Fruit fly (Drosophila melanogaster): ENCODE results near the gene ds.

ds gene

DNA sequence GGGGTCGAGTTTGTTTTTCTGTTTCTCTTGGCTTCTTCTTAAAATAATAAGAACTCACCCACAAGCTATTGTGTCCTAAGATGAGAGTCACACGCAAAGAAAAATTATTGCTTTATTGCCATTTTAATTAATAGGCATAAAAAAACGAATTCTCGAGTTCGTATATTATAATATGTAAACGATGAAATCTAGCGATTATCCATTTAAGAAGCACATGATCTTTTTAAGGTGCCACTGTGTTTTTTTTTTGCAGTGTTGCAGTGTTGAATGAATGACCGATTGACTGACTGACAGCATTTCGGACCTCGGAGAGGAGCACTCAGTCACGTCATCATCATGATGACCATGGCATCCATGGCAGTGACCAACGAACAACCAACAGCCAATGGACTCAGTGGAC lies 39.9 kb downstream of the ds start (continued):
- TF ChIP-seq Hr4 (GFP tag; optimal IDR thresholded peaks at IDR 0.05) (peak; percentile 37), fkh (GFP tag; optimal IDR thresholded peaks at IDR 0.05) (no peak), CG6276 (GFP tag; optimal IDR thresholded peaks at IDR 0.05) (no peak), CG9139 (GFP tag; optimal IDR thresholded peaks at IDR 0.05) (no peak), Smox (GFP tag; optimal IDR thresholded peaks at IDR 0.05) (peak; percentile 78), achi (GFP tag; optimal IDR thresholded peaks at IDR 0.05) (peak; percentile 70), Ets96B (tag; optimal IDR thresholded peaks at IDR 0.05) (peak; percentile 12), lz (GFP tag; optimal IDR thresholded peaks at IDR 0.05) (peak; percentile 73), spab (GFP tag; optimal IDR thresholded peaks at IDR 0.05) (peak; percentile 47), CG3919 (GFP tag; optimal IDR thresholded peaks at IDR 0.05) (peak; percentile 74), Sox14 (GFP tag; optimal IDR thresholded peaks at IDR 0.05) (peak; percentile 66), CG10631 (GFP tag; optimal IDR thresholded peaks at IDR 0.05) (peak; percentile 55), CG6854 (GFP tag; optimal IDR thresholded peaks at IDR 0.05) (no peak), CG10669 (GFP tag; optimal IDR thresholded peaks at IDR 0.05) (peak; percentile 48), CG7368 (GFP tag; optimal IDR thresholded peaks at IDR 0.05) (peak; percentile 32)

- TF ChIP-seq fd59A (GFP tag; optimal IDR thresholded peaks at IDR 0.05) (no peak), dsx (GFP tag; optimal IDR thresholded peaks at IDR 0.05; ENCODE audit: poor library complexity, severe bottlenecking) (peak; percentile 95), CG15336 (GFP tag; IDR thresholded peaks at IDR 0.05) (peak; percentile 32; the same call in 1 of the 2 replicates), Hr4 (GFP tag; optimal IDR thresholded peaks at IDR 0.05) (peak; percentile 14), CG32006 (GFP tag; optimal IDR thresholded peaks at IDR 0.05) (peak; percentile 39), salr (GFP tag; optimal IDR thresholded peaks at IDR 0.05) (no peak), Eip78C (GFP tag) (peak; percentile 50), svp (GFP tag) (peak; percentile 7)
These were observed 42.5 kb downstream of the ds start for dm6 chr2L:672301-672700.

dm6 chr2L:670771-671170 lies 44.0 kb downstream of the ds start:
- TF ChIP-seq ss (GFP tag; optimal IDR thresholded peaks at IDR 0.05) (peak; percentile 93), CG6163 (GFP tag; IDR thresholded peaks at IDR 0.05) (peak; percentile 90), CG31627 (GFP tag; optimal IDR thresholded peaks at IDR 0.05) (peak; percentile 84), CG9139 (GFP tag; optimal IDR thresholded peaks at IDR 0.05) (peak; percentile 89), Sox102F (GFP tag; optimal IDR thresholded peaks at IDR 0.05) (peak; percentile 82), spab (GFP tag; optimal IDR thresholded peaks at IDR 0.05) (peak; percentile 94), Met (GFP tag; optimal IDR thresholded peaks at IDR 0.05) (peak; percentile 86), salr (GFP tag; optimal IDR thresholded peaks at IDR 0.05) (peak; percentile 62 to 91), eg (GFP tag; IDR thresholded peaks at IDR 0.05) (no peak), CG10631 (GFP tag; optimal IDR thresholded peaks at IDR 0.05) (peak; percentile 91), svp (GFP tag) (peak; percentile 93), dsx (GFP tag; optimal IDR thresholded peaks at IDR 0.05; ENCODE audit: poor library complexity, severe bottlenecking) (peak; percentile 91), OdsH (GFP tag; optimal IDR thresholded peaks at IDR 0.05) (peak; percentile 84), CG3032 (tag; optimal IDR thresholded peaks at IDR 0.05) (peak; percentile 95), CG16779 (tag; optimal IDR thresholded peaks at IDR 0.05) (peak; percentile 67), CG34406 (GFP tag; optimal IDR thresholded peaks at IDR 0.05) (peak; percentile 76), CG3919 (GFP tag; optimal IDR thresholded peaks at IDR 0.05) (peak; percentile 91), Lpt (GFP tag; optimal IDR thresholded peaks at IDR 0.05) (peak; percentile 27), CG8119 (GFP tag; IDR thresholded peaks at IDR 0.05) (peak; percentile 54; the same call in 1 of the 3 replicates), Blimp-1 (GFP tag; optimal IDR thresholded peaks at IDR 0.05) (peak; percentile 56), vri (GFP tag; optimal IDR thresholded peaks at IDR 0.05) (peak; percentile 85), pdm3 (GFP tag; optimal IDR thresholded peaks at IDR 0.05) (peak; percentile 82), Ets96B (tag; optimal IDR thresholded peaks at IDR 0.05) (peak; percentile 96), topi (GFP tag; optimal IDR thresholded peaks at IDR 0.05) (peak; percentile 90), fd85E (GFP tag; optimal IDR thresholded peaks at IDR 0.05) (no peak), cyc (GFP tag; optimal IDR thresholded peaks at IDR 0.05) (peak; percentile 89), lz (GFP tag; optimal IDR thresholded peaks at IDR 0.05) (peak; percentile 84), dac (GFP tag; optimal IDR thresholded peaks at IDR 0.05) (no peak), CG4318 (GFP tag; optimal IDR thresholded peaks at IDR 0.05) (no peak), Eip93F (GFP tag; optimal IDR thresholded peaks at IDR 0.05) (peak; percentile 24), Gug (GFP tag; IDR thresholded peaks at IDR 0.05) (no peak), Eip75B (GFP tag; optimal IDR thresholded peaks at IDR 0.05) (peak; percentile 92), Sox15 (GFP tag; optimal IDR thresholded peaks at IDR 0.05) (peak; percentile 69), CG7368 (GFP tag; optimal IDR thresholded peaks at IDR 0.05) (peak; percentile 76), fd59A (GFP tag; optimal IDR thresholded peaks at IDR 0.05) (peak; percentile 95), Smox (GFP tag; optimal IDR thresholded peaks at IDR 0.05) (peak; percentile 87), acj6 (GFP tag; optimal IDR thresholded peaks at IDR 0.05) (peak; percentile 87)
